Worm (Caenorhabditis elegans): ENCODE measurements around the gene F56D5.3.

- TF ChIP-seq pha-4 (GFP tag; IDR thresholded peaks at IDR 0.05): no peak
- no peak for TF ChIP-seq pha-4 (tag; optimal IDR thresholded peaks at IDR 0.05)
- TF ChIP-seq R02D3.7 (tag; optimal IDR thresholded peaks at IDR 0.05): no peak
- no peak for TF ChIP-seq saeg-2 (GFP tag; IDR thresholded peaks at IDR 0.05)
- no peak for TF ChIP-seq D1046.2 (GFP tag; IDR thresholded peaks at IDR 0.05)
- no peak for TF ChIP-seq ZK546.5 (tag; optimal IDR thresholded peaks at IDR 0.05)
- no peak for TF ChIP-seq nhr-10 (tag; optimal IDR thresholded peaks at IDR 0.05)
- TF ChIP-seq lin-39 (tag; optimal IDR thresholded peaks at IDR 0.05): no peak
- TF ChIP-seq nhr-28 (tag; optimal IDR thresholded peaks at IDR 0.05): no peak
- TF ChIP-seq skn-1 (tag; optimal IDR thresholded peaks at IDR 0.05): no peak
- no peak for TF ChIP-seq fos-1 (tag; optimal IDR thresholded peaks at IDR 0.05)
These were observed 48.0 kb downstream of the F56D5.3 start, which contains the start of gene hsp-12.3 for ce11 chrIV:9445407-9445806.
